Worm (Caenorhabditis elegans): ENCODE data around the gene col-91.

The col-91 gene

ce11 chrIII:8240247-8240646, 23.2 kb downstream of the col-91 start:
- no peak for TF ChIP-seq nhr-12 (tag; optimal IDR thresholded peaks at IDR 0.05)
- no peak for TF ChIP-seq mls-2 (tag; optimal IDR thresholded peaks at IDR 0.05)
- no peak for TF ChIP-seq drap-1 (GFP tag; optimal IDR thresholded peaks at IDR 0.05)
- TF ChIP-seq sem-2 (GFP tag; optimal IDR thresholded peaks at IDR 0.05) = no peak
- TF ChIP-seq zip-8 (tag; optimal IDR thresholded peaks at IDR 0.05) = no peak
- no peak for TF ChIP-seq tbx-8 (GFP tag; optimal IDR thresholded peaks at IDR 0.05)
- no peak for TF ChIP-seq ceh-43 (GFP tag; optimal IDR thresholded peaks at IDR 0.05)
- TF ChIP-seq flh-1 (GFP tag; optimal IDR thresholded peaks at IDR 0.05) = no peak
- no peak for TF ChIP-seq ces-1 (GFP tag; optimal IDR thresholded peaks at IDR 0.05)
- no peak for TF ChIP-seq ceh-83 (GFP tag; optimal IDR thresholded peaks at IDR 0.05)
- no peak for TF ChIP-seq mab-5 (tag; optimal IDR thresholded peaks at IDR 0.05)
- TF ChIP-seq unc-62 (GFP tag; optimal IDR thresholded peaks at IDR 0.05) = no peak
- TF ChIP-seq unc-120 (tag; optimal IDR thresholded peaks at IDR 0.05; ENCODE audit: poor library complexity, severe bottlenecking) = no peak
- TF ChIP-seq ztf-11 (tag; optimal IDR thresholded peaks at IDR 0.05) = no peak

ce11 chrIII:8239325-8239724, 24.1 kb downstream of the col-91 start, which contains the start of gene tsp-1:
TSS of gene tsp-1 (minus strand) at chrIII:8239423.
- TF ChIP-seq ham-2 (GFP tag; optimal IDR thresholded peaks at IDR 0.05) (no peak), drap-1 (GFP tag; optimal IDR thresholded peaks at IDR 0.05) (no peak), lsy-2 (tag; optimal IDR thresholded peaks at IDR 0.05) (no peak), nhr-28 (tag; optimal IDR thresholded peaks at IDR 0.05) (no peak), sptf-1 (tag; optimal IDR thresholded peaks at IDR 0.05) (no peak), cnd-1 (tag; optimal IDR thresholded peaks at IDR 0.05) (no peak), M03D4.4 (tag; optimal IDR thresholded peaks at IDR 0.05) (no peak), tbx-8 (GFP tag; optimal IDR thresholded peaks at IDR 0.05) (no peak), blmp-1 (tag; optimal IDR thresholded peaks at IDR 0.05) (no peak), nhr-237 (tag; optimal IDR thresholded peaks at IDR 0.05) (no peak), elt-3 (tag; optimal IDR thresholded peaks at IDR 0.05) (no peak), ceh-83 (GFP tag; optimal IDR thresholded peaks at IDR 0.05) (no peak), elt-1 (tag; optimal IDR thresholded peaks at IDR 0.05; ENCODE audit: borderline replicate concordance, insufficient read depth) (no peak), ztf-11 (tag; optimal IDR thresholded peaks at IDR 0.05) (no peak), nhr-76 (tag; optimal IDR thresholded peaks at IDR 0.05) (no peak), mls-2 (tag; optimal IDR thresholded peaks at IDR 0.05) (no peak), ces-1 (GFP tag; optimal IDR thresholded peaks at IDR 0.05) (no peak)

ce11 chrIII:8237827-8238226, 25.6 kb downstream of the col-91 start, which contains the start of gene tsp-2:
TSS of gene tsp-2 (minus strand) at chrIII:8237935.
- no peak for TF ChIP-seq bed-3 (GFP tag; optimal IDR thresholded peaks at IDR 0.05)
- TF ChIP-seq nhr-28 (tag; optimal IDR thresholded peaks at IDR 0.05) = no peak

- TF ChIP-seq lin-32 (GFP tag; optimal IDR thresholded peaks at IDR 0.05) (no peak), mab-5 (tag; optimal IDR thresholded peaks at IDR 0.05) (no peak), blmp-1 (tag; optimal IDR thresholded peaks at IDR 0.05) (no peak)
Measured at ce11 chrIII:8235880-8236279, 27.6 kb downstream of the col-91 start, which contains the start of gene C02F5.5. TSS of gene C02F5.5 (plus strand) at chrIII:8236180.

- no peak for TF ChIP-seq sem-2 (GFP tag; optimal IDR thresholded peaks at IDR 0.05)
- no peak for TF ChIP-seq lsy-2 (tag; optimal IDR thresholded peaks at IDR 0.05)
- no peak for TF ChIP-seq hlh-1 (tag; optimal IDR thresholded peaks at IDR 0.05)
- TF ChIP-seq elt-1 (tag; optimal IDR thresholded peaks at IDR 0.05; ENCODE audit: borderline replicate concordance, insufficient read depth) = no peak
- TF ChIP-seq lin-32 (GFP tag; optimal IDR thresholded peaks at IDR 0.05) = no peak
- no peak for TF ChIP-seq mab-5 (tag; optimal IDR thresholded peaks at IDR 0.05)
- no peak for TF ChIP-seq ces-1 (GFP tag; optimal IDR thresholded peaks at IDR 0.05)
- TF ChIP-seq nhr-76 (tag; optimal IDR thresholded peaks at IDR 0.05) = no peak
- no peak for TF ChIP-seq ceh-43 (GFP tag; optimal IDR thresholded peaks at IDR 0.05)
- no peak for TF ChIP-seq tbx-8 (GFP tag; optimal IDR thresholded peaks at IDR 0.05)
- no peak for TF ChIP-seq mep-1 (tag; optimal IDR thresholded peaks at IDR 0.05)
- no peak for TF ChIP-seq unc-62 (GFP tag; optimal IDR thresholded peaks at IDR 0.05)
- no peak for TF ChIP-seq snpc-4 (tag; optimal IDR thresholded peaks at IDR 0.05)
- no peak for TF ChIP-seq unc-120 (tag; optimal IDR thresholded peaks at IDR 0.05; ENCODE audit: poor library complexity, severe bottlenecking)
- TF ChIP-seq zip-8 (tag; optimal IDR thresholded peaks at IDR 0.05) = no peak
- TF ChIP-seq bed-3 (GFP tag; optimal IDR thresholded peaks at IDR 0.05) = no peak
- TF ChIP-seq ham-2 (GFP tag; optimal IDR thresholded peaks at IDR 0.05) = no peak
- TF ChIP-seq mls-2 (tag; optimal IDR thresholded peaks at IDR 0.05) = no peak
Measured at ce11 chrIII:8235358-8235757, 28.1 kb downstream of the col-91 start, which contains the start of gene C02F5.14. TSS of gene C02F5.14 (minus strand) at chrIII:8235514.
